Worm (Caenorhabditis elegans) whole organism, young adult: ENCODE measurements around the gene F38B6.2.

Experiments
- B0336.3 ChIP-seq: fragments of 200-800 bp; sonication (Bioruptor generic); IDR thresholded peaks from 2 replicates; pipeline ENCODE4 v1.3.6; 2022; ENCODE audit warnings: missing genetic modification characterization, missing compliant biosample characterization
- C06A6.2 ChIP-seq: fragments of 200-800 bp; sonication (Bioruptor generic); conservative IDR thresholded peaks from 2 replicates; pipeline ENCODE4 v1.3.6; 2022; ENCODE audit warnings: missing genetic modification characterization, missing compliant biosample characterization
- C17E4.6 ChIP-seq: fragments of 200-800 bp; sonication (Bioruptor generic); IDR thresholded peaks from 2 replicates; pipeline ENCODE4 v1.3.6; 2022; ENCODE audit warnings: missing genetic modification reagents, missing genetic modification characterization, missing compliant biosample characterization
- K11D2.4 ChIP-seq: fragments of 200-800 bp; sonication (Bioruptor generic); IDR thresholded peaks from 2 replicates; pipeline ENCODE4 v1.3.6; 2022; ENCODE audit warnings: missing genetic modification reagents, missing genetic modification characterization, missing compliant biosample characterization
- K12H6.12 ChIP-seq: fragments of 200-800 bp; sonication (Bioruptor generic); optimal IDR thresholded peaks from 2 replicates; lab custom pipeline; 2018; ENCODE audit warnings: mild to moderate bottlenecking, missing genetic modification characterization, missing compliant biosample characterization
- Y53G8AR.9 ChIP-seq: fragments of 200-800 bp; sonication (Bioruptor generic); conservative IDR thresholded peaks from 2 replicates; pipeline ENCODE4 v1.3.6; 2022; ENCODE audit warnings: missing genetic modification reagents, missing genetic modification characterization, missing compliant biosample characterization
- Y56A3A.18 ChIP-seq: fragments of 200-800 bp; sonication (Bioruptor generic); IDR thresholded peaks from 2 replicates; pipeline ENCODE4 v1.3.6; 2022; ENCODE audit warnings: missing genetic modification reagents, missing genetic modification characterization, missing compliant biosample characterization
- Y95B8A.8 ChIP-seq: fragments of 200-800 bp; sonication (Bioruptor generic); IDR thresholded peaks from 2 replicates; pipeline ENCODE4 v1.3.6; 2022; ENCODE audit warnings: missing genetic modification reagents, missing genetic modification characterization, missing compliant biosample characterization
- ZK185.1 ChIP-seq: sonication (generic microtip); optimal IDR thresholded peaks from 2 replicates; lab custom pipeline; 2016; ENCODE audit warnings: mild to moderate bottlenecking, missing genetic modification characterization, missing compliant biosample characterization; ENCODE audit not compliant: poor library complexity, severe bottlenecking
- ama-1 ChIP-seq, 3 experiments: fragments of 150-350 bp in 1 of 3; sonication (generic microtip) in 2 of 3; optimal IDR thresholded peaks; 2 replicates each; lab custom pipeline; 2014 to 2018; ENCODE audit warnings: missing biosample characterization in 2 of 3, missing genetic modification characterization in 2 of 3, missing genetic modification reagents in 2 of 3
- aptf-2 ChIP-seq: fragments of 200-800 bp; sonication (Bioruptor generic); conservative IDR thresholded peaks from 2 replicates; pipeline ENCODE4 v1.3.6; 2022; ENCODE audit warnings: missing genetic modification reagents, missing genetic modification characterization, missing compliant biosample characterization
- bed-1 ChIP-seq: fragments of 200-800 bp; sonication (Bioruptor generic); IDR thresholded peaks from 2 replicates; pipeline ENCODE4 v1.3.6; 2022; ENCODE audit warnings: missing genetic modification reagents, missing genetic modification characterization, missing compliant biosample characterization
- cebp-1 ChIP-seq, 2 experiments: fragments of 200-800 bp in 1 of 2; sonication (Bioruptor generic) in 1 of 2; sonication (generic microtip) in 1 of 2; IDR thresholded peaks in 1 of 2; optimal IDR thresholded peaks in 1 of 2; 2 replicates each; pipeline versions ENCODE4 v1.3.6 to Lab custom; 2017 to 2022; ENCODE audit warnings: missing compliant biosample characterization in 2 of 2, missing genetic modification characterization in 2 of 2, mild to moderate bottlenecking in 1 of 2, missing genetic modification reagents in 1 of 2, moderate library complexity in 1 of 2
- chd-7 ChIP-seq: sonication (generic microtip); optimal IDR thresholded peaks from 2 replicates; lab custom pipeline; 2016; ENCODE audit warnings: mild to moderate bottlenecking, missing genetic modification characterization, moderate library complexity, missing compliant biosample characterization
- die-1 ChIP-seq: sonication (generic microtip); optimal IDR thresholded peaks from 2 replicates; lab custom pipeline; 2016; ENCODE audit warnings: missing genotype, mild to moderate bottlenecking, missing genetic modification characterization, missing compliant biosample characterization
- dox-1 ChIP-seq: fragments of 200-800 bp; sonication (Bioruptor generic); IDR thresholded peaks from 2 replicates; pipeline ENCODE4 v1.3.6; 2022; ENCODE audit warnings: missing genetic modification reagents, missing genetic modification characterization, missing compliant biosample characterization
- dpff-1 ChIP-seq: sonication (generic microtip); optimal IDR thresholded peaks from 2 replicates; lab custom pipeline; 2017; ENCODE audit warnings: mild to moderate bottlenecking, missing genetic modification characterization, missing compliant biosample characterization
- efl-1 ChIP-seq: fragments of 150-350 bp; optimal IDR thresholded peaks from 2 replicates; lab custom pipeline; 2014; ENCODE audit warnings: missing biosample characterization, missing genetic modification reagents, missing genetic modification characterization
- egl-18 ChIP-seq: fragments of 200-800 bp; sonication (Bioruptor generic); IDR thresholded peaks from 2 replicates; pipeline ENCODE4 v1.3.6; 2022; ENCODE audit warnings: missing genetic modification reagents, missing genetic modification characterization, missing compliant biosample characterization
- egl-44 ChIP-seq: fragments of 200-800 bp; sonication (Bioruptor generic); IDR thresholded peaks from 2 replicates; pipeline ENCODE4 v1.3.6; 2022; ENCODE audit warnings: missing genetic modification reagents, missing genetic modification characterization, missing compliant biosample characterization
- ekl-4 ChIP-seq: fragments of 200-800 bp; sonication (Bioruptor generic); IDR thresholded peaks from 2 replicates; pipeline ENCODE4 v1.3.6; 2022; ENCODE audit warnings: missing genetic modification reagents, missing genetic modification characterization, missing compliant biosample characterization
- hmg-1.2 ChIP-seq: fragments of 200-800 bp; sonication (Bioruptor generic); IDR thresholded peaks from 2 replicates; pipeline ENCODE4 v1.3.6; 2022; ENCODE audit warnings: missing genetic modification reagents, missing genetic modification characterization, missing compliant biosample characterization
- hmg-20 ChIP-seq: fragments of 200-800 bp; sonication (Bioruptor generic); IDR thresholded peaks from 2 replicates; pipeline ENCODE4 v1.3.6; 2022; ENCODE audit warnings: missing genetic modification reagents, missing genetic modification characterization, missing compliant biosample characterization
- lag-1 ChIP-seq: fragments of 200-800 bp; sonication (Bioruptor generic); IDR thresholded peaks from 2 replicates; pipeline ENCODE4 v1.3.6; 2022; ENCODE audit warnings: missing genetic modification reagents, missing genetic modification characterization, missing compliant biosample characterization
- let-607 ChIP-seq, 2 experiments: fragments of 200-800 bp in 1 of 2; sonication (Bioruptor generic) in 1 of 2; sonication (generic microtip) in 1 of 2; optimal IDR thresholded peaks; 2 replicates each; lab custom pipeline; 2016 to 2018; ENCODE audit warnings: mild to moderate bottlenecking in 2 of 2, missing compliant biosample characterization in 2 of 2, missing genetic modification characterization in 2 of 2, moderate library complexity in 2 of 2, missing genotype in 1 of 2
- lin-35 ChIP-seq, 3 experiments: fragments of 150-350 bp in 2 of 3; sonication (generic microtip) in 1 of 3; optimal IDR thresholded peaks; 2 replicates each; lab custom pipeline; 2014 to 2018; ENCODE audit warnings: missing biosample characterization in 3 of 3, missing genetic modification characterization in 3 of 3, missing genetic modification reagents in 3 of 3
- lin-54 ChIP-seq: fragments of 200-800 bp; sonication (Bioruptor generic); optimal IDR thresholded peaks from 2 replicates; lab custom pipeline; 2018; ENCODE audit warnings: mild to moderate bottlenecking, missing genetic modification characterization, missing compliant biosample characterization
- lsy-27 ChIP-seq: sonication (generic microtip); optimal IDR thresholded peaks from 2 replicates; lab custom pipeline; 2017; ENCODE audit warnings: missing genetic modification characterization, mild to moderate bottlenecking, missing compliant biosample characterization, antibody characterized with exemption, missing genotype, borderline replicate concordance; ENCODE audit not compliant: insufficient read depth
- madf-10 ChIP-seq: sonication (generic microtip); optimal IDR thresholded peaks from 2 replicates; lab custom pipeline; 2016; ENCODE audit warnings: mild to moderate bottlenecking, missing genetic modification characterization, missing compliant biosample characterization
- mxl-1 ChIP-seq: sonication (generic microtip); optimal IDR thresholded peaks from 2 replicates; lab custom pipeline; 2016; ENCODE audit warnings: missing genetic modification characterization, missing compliant biosample characterization
- nfya-1 ChIP-seq: sonication (generic microtip); optimal IDR thresholded peaks from 2 replicates; lab custom pipeline; 2017; ENCODE audit warnings: antibody characterized with exemption, missing compliant biosample characterization, missing genetic modification characterization, borderline replicate concordance; ENCODE audit not compliant: insufficient read depth
- nhr-80 ChIP-seq: sonication (generic microtip); optimal IDR thresholded peaks from 2 replicates; lab custom pipeline; 2016; ENCODE audit warnings: missing genetic modification characterization, missing compliant biosample characterization
- pha-4 ChIP-seq: fragments of 150-350 bp; sonication (generic microtip); optimal IDR thresholded peaks from 2 replicates; lab custom pipeline; 2014; ENCODE audit warnings: missing biosample characterization, missing genetic modification reagents, missing genetic modification characterization
- repo-1 ChIP-seq: sonication (generic microtip); optimal IDR thresholded peaks from 2 replicates; lab custom pipeline; 2017; ENCODE audit warnings: mild to moderate bottlenecking, missing genetic modification characterization, missing compliant biosample characterization
- sdz-38 ChIP-seq: sonication (generic microtip); optimal IDR thresholded peaks from 2 replicates; lab custom pipeline; 2016; ENCODE audit warnings: missing genotype, missing genetic modification characterization, missing compliant biosample characterization
- somi-1 ChIP-seq: fragments of 200-800 bp; sonication (Bioruptor generic); optimal IDR thresholded peaks from 2 replicates; lab custom pipeline; 2018; ENCODE audit warnings: mild to moderate bottlenecking, missing genetic modification characterization, missing compliant biosample characterization
- tbp1 ChIP-seq: fragments of 200-800 bp; sonication (Bioruptor generic); optimal IDR thresholded peaks from 2 replicates; lab custom pipeline; 2018; ENCODE audit warnings: mild to moderate bottlenecking, missing genetic modification characterization, missing compliant biosample characterization
- unc-62 ChIP-seq: fragments of 150-350 bp; optimal IDR thresholded peaks from 2 replicates; lab custom pipeline; 2014; ENCODE audit warnings: missing biosample characterization, missing genetic modification reagents, missing genetic modification characterization
- zfh-2 ChIP-seq: fragments of 200-800 bp; sonication (Bioruptor generic); conservative IDR thresholded peaks from 2 replicates; pipeline ENCODE4 v1.3.6; 2022; ENCODE audit warnings: missing genetic modification reagents, missing genetic modification characterization, missing compliant biosample characterization
- ztf-18 ChIP-seq: sonication (generic microtip); optimal IDR thresholded peaks from 2 replicates; lab custom pipeline; 2016; ENCODE audit warnings: missing genotype, mild to moderate bottlenecking, missing genetic modification characterization, missing compliant biosample characterization
- ztf-28 ChIP-seq: fragments of 200-800 bp; sonication (Bioruptor generic); IDR thresholded peaks from 2 replicates; pipeline ENCODE4 v1.3.6; 2022; ENCODE audit warnings: missing genetic modification reagents, missing genetic modification characterization, missing compliant biosample characterization
- ztf-6 ChIP-seq: fragments of 200-800 bp; sonication (Bioruptor generic); IDR thresholded peaks from 2 replicates; pipeline ENCODE4 v1.3.6; 2022; ENCODE audit warnings: missing genetic modification reagents, missing genetic modification characterization, missing compliant biosample characterization

F38B6.2 gene

ce11 chrX:6742011-6742683, 43.8 kb downstream of the F38B6.2 start, which contains the start of gene mdl-1 (continued):
- peak in 1 of 2 experiments; percentile 28 for TF ChIP-seq let-607 (tag; optimal IDR thresholded peaks at IDR 0.05; lab: Kevin White, UChicago)
- TF ChIP-seq, all 124 proteins: peak for 47

- no peak for TF ChIP-seq Y56A3A.18 (GFP tag; lab: Robert Waterston, UW)
- no peak for TF ChIP-seq B0336.3 (GFP tag; lab: Robert Waterston, UW)
- peak in 1 of 3 experiments; percentile 17 for TF ChIP-seq lin-35 (GFP tag; optimal IDR thresholded peaks at IDR 0.05; lab: Kevin White, UChicago)
- no peak for TF ChIP-seq zfh-2
- TF ChIP-seq C06A6.2, result peak; percentile 60; the same call in 1 of the 2 replicates
- TF ChIP-seq lag-1, result no peak
- TF ChIP-seq aptf-2, result no peak
- no peak for TF ChIP-seq cebp-1 (GFP tag; IDR thresholded peaks at IDR 0.05; lab: Robert Waterston, UW)
- peak; percentile 21 for TF ChIP-seq cebp-1 (tag; optimal IDR thresholded peaks at IDR 0.05; lab: Kevin White, UChicago)
- peak; percentile 51 for TF ChIP-seq nhr-80
- TF ChIP-seq pha-4, result peak; percentile 85
- no peak for TF ChIP-seq somi-1
- TF ChIP-seq ZK185.1 (tag; lab: Kevin White, UChicago), result peak; percentile 36
- TF ChIP-seq lin-54 (GFP tag; lab: Kevin White, UChicago), result peak; percentile 10
- no peak for TF ChIP-seq dpff-1
- no peak for TF ChIP-seq die-1 (tag; lab: Kevin White, UChicago)
- peak; percentile 88 for TF ChIP-seq ama-1 (optimal IDR thresholded peaks at IDR 0.05; lab: Kevin White, UChicago)
- no peak for TF ChIP-seq ama-1 (GFP tag; optimal IDR thresholded peaks at IDR 0.05; lab: Kevin White, UChicago)
- peak; percentile 25 for TF ChIP-seq madf-10
- peak; percentile 14; the same call in 1 of the 2 replicates for TF ChIP-seq hmg-1.2
- TF ChIP-seq chd-7 (tag; lab: Kevin White, UChicago), result peak; percentile 2
- no peak for TF ChIP-seq repo-1 (tag; lab: Kevin White, UChicago)
- TF ChIP-seq, all 124 proteins: peak for 11
Measured at ce11 chrX:6742891-6743290, 44.6 kb downstream of the F38B6.2 start.

- TF ChIP-seq ama-1 (optimal IDR thresholded peaks at IDR 0.05; lab: Kevin White, UChicago) (peak; percentile 17), ama-1 (GFP tag; optimal IDR thresholded peaks at IDR 0.05; lab: Kevin White, UChicago) (no peak), hmg-20 (0 out of 2 replicates have a peak, but pooled peaks have one; percentile 18), Y95B8A.8 (GFP tag; lab: Robert Waterston, UW) (0 out of 2 replicates have a peak, but pooled peaks have one; percentile 6), ekl-4 (GFP tag; lab: Robert Waterston, UW) (no peak), ztf-28 (GFP tag; lab: Robert Waterston, UW) (no peak), egl-44 (no peak)
Measured at ce11 chrX:6743344-6743743, 45.0 kb downstream of the F38B6.2 start.

ce11 chrX:6743853-6744346, 45.6 kb downstream of the F38B6.2 start:
- TF ChIP-seq tbp1 (peak; percentile 69), bed-1 (no peak), nhr-80 (peak; percentile 81), Y53G8AR.9 (peak; percentile 92), sdz-38 (tag; lab: Kevin White, UChicago) (no peak), egl-18 (no peak), dox-1 (GFP tag; lab: Robert Waterston, UW) (peak; percentile 79), lsy-27 (no peak), mxl-1 (tag; lab: Kevin White, UChicago) (no peak), K12H6.12 (peak; percentile 71), C17E4.6 (GFP tag; lab: Robert Waterston, UW) (peak; percentile 79), ztf-18 (tag; lab: Kevin White, UChicago) (peak; percentile 32), nfya-1 (tag; lab: Kevin White, UChicago) (no peak), K11D2.4 (GFP tag; lab: Robert Waterston, UW) (peak; percentile 89), ztf-6 (no peak), unc-62 (GFP tag; lab: Kevin White, UChicago) (peak; percentile 42), efl-1 (GFP tag; lab: Kevin White, UChicago) (no peak)
